Fruit fly (Drosophila melanogaster) ovary, adult (tissue): ENCODE measurements around the gene mRpS34.

Experiments used
- CG17801 ChIP-seq: fragments of 200-800 bp; optimal IDR thresholded peaks from 2 replicates; lab custom pipeline; 2019; ENCODE audit warnings: missing biosample characterization, mild to moderate bottlenecking, missing genetic modification characterization, moderate library complexity; ENCODE audit not compliant: partially characterized antibody

Gene mRpS34

dm6 chr3L:16347914-16348313 lies at the start of gene mRpS34:
mRpS34 (plus strand) TSS chr3L:16348074.
- no peak for TF ChIP-seq CG17801 (GFP tag; lab: Kevin White, UChicago)

- TF ChIP-seq CG17801 (GFP tag; lab: Kevin White, UChicago), result no peak
Measured at dm6 chr3L:16301153-16301552, 46.7 kb upstream of the mRpS34 start, which contains the start of gene CG4982. CG4982 (plus strand) TSS chr3L:16301453.

dm6 chr3L:16303078-16303477 lies 44.8 kb upstream of the mRpS34 start, which contains the start of gene CG13044:
CG13044 (minus strand) TSS chr3L:16303178.
- no peak for TF ChIP-seq CG17801 (GFP tag; lab: Kevin White, UChicago)

dm6 chr3L:16303982-16304381 lies 43.9 kb upstream of the mRpS34 start, which contains the start of gene CG43249:
CG43249 (plus strand) TSS chr3L:16304282.
- TF ChIP-seq CG17801 (GFP tag; lab: Kevin White, UChicago), result no peak

dm6 chr3L:16305820-16306650 lies 41.8 kb upstream of the mRpS34 start, which contains the start of the genes CG13043 and CG13063:
CG13043 (minus strand) TSS chr3L:16305870.
CG13063 (plus strand) TSS chr3L:16306600.
- no peak for TF ChIP-seq CG17801 (GFP tag; lab: Kevin White, UChicago)

dm6 chr3L:16308380-16308779 lies 39.5 kb upstream of the mRpS34 start, which contains the start of gene CG13042:
CG13042 (minus strand) TSS chr3L:16308480.
- no peak for TF ChIP-seq CG17801 (GFP tag; lab: Kevin White, UChicago)

- no peak for TF ChIP-seq CG17801 (GFP tag; lab: Kevin White, UChicago)
Measured at dm6 chr3L:16309972-16310371, 37.9 kb upstream of the mRpS34 start.

dm6 chr3L:16313985-16314384 lies 33.9 kb upstream of the mRpS34 start, which contains the start of gene CG13062:
CG13062 (plus strand) TSS chr3L:16314285.
- no peak for TF ChIP-seq CG17801 (GFP tag; lab: Kevin White, UChicago)

- TF ChIP-seq CG17801 (GFP tag; lab: Kevin White, UChicago), result no peak
Measured at dm6 chr3L:16317724-16318123, 30.1 kb upstream of the mRpS34 start, which contains the start of gene Nplp3. Nplp3 (plus strand) TSS chr3L:16318024.

dm6 chr3L:16319399-16319906 lies 28.4 kb upstream of the mRpS34 start, which contains the start of the genes CG13041 and CG13060:
CG13041 (minus strand) TSS chr3L:16319526.
CG13060 (plus strand) TSS chr3L:16319856.
- no peak for TF ChIP-seq CG17801 (GFP tag; lab: Kevin White, UChicago)

dm6 chr3L:16321172-16321571 lies 26.7 kb upstream of the mRpS34 start, which contains the start of gene CG42718:
CG42718 (minus strand) TSS chr3L:16321272.
- no peak for TF ChIP-seq CG17801 (GFP tag; lab: Kevin White, UChicago)

dm6 chr3L:16323372-16323771 lies 24.5 kb upstream of the mRpS34 start, which contains the start of gene CG13059:
CG13059 (plus strand) TSS chr3L:16323672.
- TF ChIP-seq CG17801 (GFP tag; lab: Kevin White, UChicago), result no peak

- TF ChIP-seq CG17801 (GFP tag; lab: Kevin White, UChicago), result no peak
Measured at dm6 chr3L:16326657-16327056, 21.2 kb upstream of the mRpS34 start, which contains the start of the genes CG13040 and CG13039. CG13040 (minus strand) TSS chr3L:16326757. CG13039 (minus strand) TSS chr3L:16326762.

- no peak for TF ChIP-seq CG17801 (GFP tag; lab: Kevin White, UChicago)
Measured at dm6 chr3L:16327776-16328175, 20.1 kb upstream of the mRpS34 start, which contains the start of gene CG13038. CG13038 (minus strand) TSS chr3L:16327893.
